Worm (Caenorhabditis elegans): Measurements from ENCODE around the gene C09G5.14.

The C09G5.14 gene

ce11 chrII:10675302-10675701 lies 47.7 kb downstream of the C09G5.14 start, which contains the start of gene ptb-1:
Gene ptb-1 (plus strand): TSS chrII:10675602.
- TF ChIP-seq scrt-1 (GFP tag; IDR thresholded peaks at IDR 0.05): no peak
- no peak for TF ChIP-seq pes-1 (GFP tag; IDR thresholded peaks at IDR 0.05)
- no peak for TF ChIP-seq sea-1 (GFP tag; conservative IDR thresholded peaks at IDR 0.05)
- no peak for TF ChIP-seq ceh-13 (GFP tag; optimal IDR thresholded peaks at IDR 0.05)
- no peak for TF ChIP-seq ama-1 (optimal IDR thresholded peaks at IDR 0.05)
- no peak for TF ChIP-seq tbx-37 (GFP tag; conservative IDR thresholded peaks at IDR 0.05)
- TF ChIP-seq hnd-1 (tag; optimal IDR thresholded peaks at IDR 0.05): no peak
- TF ChIP-seq F13C5.2 (tag; optimal IDR thresholded peaks at IDR 0.05): no peak
- TF ChIP-seq B0310.2 (tag; optimal IDR thresholded peaks at IDR 0.05): no peak
- TF ChIP-seq tra-4 (tag; optimal IDR thresholded peaks at IDR 0.05): no peak
- no peak for TF ChIP-seq tbx-11 (GFP tag; IDR thresholded peaks at IDR 0.05)
- no peak for TF ChIP-seq hmbx-1 (tag; optimal IDR thresholded peaks at IDR 0.05)
- TF ChIP-seq flt-1 (GFP tag; IDR thresholded peaks at IDR 0.05): no peak
- no peak for TF ChIP-seq ets-7 (tag; optimal IDR thresholded peaks at IDR 0.05)
- TF ChIP-seq hmg-4 (GFP tag; optimal IDR thresholded peaks at IDR 0.05): no peak
- TF ChIP-seq aly-1 (tag; optimal IDR thresholded peaks at IDR 0.05): no peak
- TF ChIP-seq ceh-36 (tag; optimal IDR thresholded peaks at IDR 0.05): no peak

Data from whole organism, early embryonic.